Fruit fly (Drosophila melanogaster): ENCODE measurements around the gene CG16952.

Gene CG16952

dm6 chrX:15869843-15870242 lies at the start of gene CG16952:
TSS of gene CG16952 (plus strand) at chrX:15870183.
- no peak for TF ChIP-seq CG17801 (GFP tag; optimal IDR thresholded peaks at IDR 0.05; ENCODE audit: partially characterized antibody)

dm6 chrX:15822363-15822762 lies 47.6 kb upstream of the CG16952 start:
- TF ChIP-seq CG17801 (GFP tag; optimal IDR thresholded peaks at IDR 0.05; ENCODE audit: partially characterized antibody) = no peak

dm6 chrX:15833957-15834356 lies 36.0 kb upstream of the CG16952 start:
- no peak for TF ChIP-seq CG17801 (GFP tag; optimal IDR thresholded peaks at IDR 0.05; ENCODE audit: partially characterized antibody)

dm6 chrX:15834594-15835236 lies 35.3 kb upstream of the CG16952 start:
- no peak for TF ChIP-seq CG17801 (GFP tag; optimal IDR thresholded peaks at IDR 0.05; ENCODE audit: partially characterized antibody)

- TF ChIP-seq CG17801 (GFP tag; optimal IDR thresholded peaks at IDR 0.05; ENCODE audit: partially characterized antibody) = no peak
Observed at dm6 chrX:15835393-15835792, 34.6 kb upstream of the CG16952 start, which contains the start of gene Chc. TSS of gene Chc (minus strand) at chrX:15835490.

dm6 chrX:15837530-15837929 lies 32.5 kb upstream of the CG16952 start, which contains the start of gene CG8565:
TSS of gene CG8565 (plus strand) at chrX:15837830.
- TF ChIP-seq CG17801 (GFP tag; optimal IDR thresholded peaks at IDR 0.05; ENCODE audit: partially characterized antibody) = no peak

dm6 chrX:15840003-15840402 lies 30.0 kb upstream of the CG16952 start:
- TF ChIP-seq CG17801 (GFP tag; optimal IDR thresholded peaks at IDR 0.05; ENCODE audit: partially characterized antibody) = no peak

- no peak for TF ChIP-seq CG17801 (GFP tag; optimal IDR thresholded peaks at IDR 0.05; ENCODE audit: partially characterized antibody)
Observed at dm6 chrX:15841346-15841745, 28.6 kb upstream of the CG16952 start.

dm6 chrX:15844139-15844538 lies 25.8 kb upstream of the CG16952 start, which contains the start of the genes ArgRS and CG8578:
TSS of gene ArgRS (minus strand) at chrX:15844145.
TSS of gene CG8578 (plus strand) at chrX:15844476.
- TF ChIP-seq CG17801 (GFP tag; optimal IDR thresholded peaks at IDR 0.05; ENCODE audit: partially characterized antibody) = peak; percentile 20

- peak; percentile 19 for TF ChIP-seq CG17801 (GFP tag; optimal IDR thresholded peaks at IDR 0.05; ENCODE audit: partially characterized antibody)
Observed at dm6 chrX:15849021-15849420, 21.0 kb upstream of the CG16952 start, which contains the start of gene sun. TSS of gene sun (minus strand) at chrX:15849258.

dm6 chrX:15852815-15853542 lies 17.0 kb upstream of the CG16952 start, which contains the start of the genes UBL3 and CG15914:
TSS of gene UBL3 (minus strand) at chrX:15853175.
TSS of gene CG15914 (plus strand) at chrX:15853421.
- TF ChIP-seq CG17801 (GFP tag; optimal IDR thresholded peaks at IDR 0.05; ENCODE audit: partially characterized antibody) = peak; percentile 56

- TF ChIP-seq CG17801 (GFP tag; optimal IDR thresholded peaks at IDR 0.05; ENCODE audit: partially characterized antibody) = no peak
Observed at dm6 chrX:15857601-15858284, 12.2 kb upstream of the CG16952 start, which contains the start of the genes CG46440 and Myb. TSS of gene CG46440 (minus strand) at chrX:15857823. TSS of gene Myb (minus strand) at chrX:15857823.

dm6 chrX:15859387-15859786 lies 10.6 kb upstream of the CG16952 start, which contains the start of gene AlkB:
TSS of gene AlkB (minus strand) at chrX:15859487.
- no peak for TF ChIP-seq CG17801 (GFP tag; optimal IDR thresholded peaks at IDR 0.05; ENCODE audit: partially characterized antibody)

- TF ChIP-seq CG17801 (GFP tag; optimal IDR thresholded peaks at IDR 0.05; ENCODE audit: partially characterized antibody) = no peak
Observed at dm6 chrX:15859869-15860268, 10.1 kb upstream of the CG16952 start, which contains the start of gene Gbeta13F. TSS of gene Gbeta13F (plus strand) at chrX:15860115.

- peak; percentile 85 for TF ChIP-seq CG17801 (GFP tag; optimal IDR thresholded peaks at IDR 0.05; ENCODE audit: partially characterized antibody)
Observed at dm6 chrX:15860479-15860878, 9.5 kb upstream of the CG16952 start.
